Worm (Caenorhabditis elegans) whole organism, L4/young adult: ENCODE measurements around the gene ZK697.8.

ENCODE experiments used
- dao-5 ChIP-seq: sonication (generic microtip); optimal IDR thresholded peaks from 2 replicates; lab custom pipeline; 2016; ENCODE audit warnings: missing genotype, missing genetic modification characterization, moderate library complexity, missing compliant biosample characterization
- him-1 ChIP-seq: sonication (generic microtip); optimal IDR thresholded peaks from 2 replicates; lab custom pipeline; 2016; ENCODE audit warnings: missing genotype, missing genetic modification reagents, missing genetic modification characterization, missing compliant biosample characterization

- no peak for TF ChIP-seq dao-5 (tag; lab: Kevin White, UChicago)
- TF ChIP-seq him-1 (tag; lab: Kevin White, UChicago): no peak
These were observed 7.1 kb upstream of the ZK697.8 start for ce11 chrV:1756099-1756498.
